Fruit fly (Drosophila melanogaster) whole organism, wandering third instar larva: ENCODE results near the gene CG7379.
A peak's percentile ranks its signal among the peaks of the same experiment; 100 is the strongest.

Experiments used
- CG32264 ChIP-seq: fragments of 200-800 bp; sonication (Bioruptor generic); optimal IDR thresholded peaks from 2 replicates; lab custom pipeline; 2016; ENCODE audit warnings: missing biosample characterization, missing genetic modification characterization
- CG9705 ChIP-seq: fragments of 200-800 bp; sonication (Bioruptor generic); optimal IDR thresholded peaks from 2 replicates; lab custom pipeline; 2018; ENCODE audit warnings: missing biosample characterization, mild to moderate bottlenecking, missing genetic modification characterization
- Dfd ChIP-seq: fragments of >200 bp; optimal IDR thresholded peaks from 2 replicates; lab custom pipeline; 2017; ENCODE audit warnings: missing biosample characterization, missing genetic modification characterization
- Dif ChIP-seq: fragments of 200-275, 200-300 bp; sonication (Bioruptor generic); optimal IDR thresholded peaks from 2 replicates; lab custom pipeline; 2018; ENCODE audit warnings: missing biosample characterization, missing genetic modification characterization; ENCODE audit not compliant: partially characterized antibody
- GATAd ChIP-seq: sonication (Bioruptor generic); optimal IDR thresholded peaks from 2 replicates; lab custom pipeline; 2016; ENCODE audit warnings: missing biosample characterization, missing genetic modification characterization
- HLH106 ChIP-seq: fragments of 200-800 bp; optimal IDR thresholded peaks from 3 replicates; lab custom pipeline; 2019; ENCODE audit warnings: missing biosample characterization, mild to moderate bottlenecking, missing genetic modification characterization, moderate library complexity
- Hnf4 ChIP-seq: fragments of 200-800 bp; sonication (Bioruptor generic); optimal IDR thresholded peaks from 2 replicates; lab custom pipeline; 2016; ENCODE audit warnings: missing biosample characterization, mild to moderate bottlenecking, missing genetic modification characterization
- Hr78 ChIP-seq: fragments of >200 bp; optimal IDR thresholded peaks from 2 replicates; lab custom pipeline; 2017; ENCODE audit warnings: missing biosample characterization, missing genetic modification characterization
- Hr83 ChIP-seq: fragments of 200-300 bp; sonication (Bioruptor generic); optimal IDR thresholded peaks from 2 replicates; lab custom pipeline; 2016; ENCODE audit warnings: missing biosample characterization, mild to moderate bottlenecking, missing genetic modification characterization, moderate library complexity; ENCODE audit not compliant: poor library complexity, severe bottlenecking
- Jra ChIP-seq: sonication (Bioruptor generic); optimal IDR thresholded peaks from 2 replicates; lab custom pipeline; 2016; ENCODE audit warnings: missing biosample characterization, missing genetic modification characterization
- OdsH ChIP-seq: fragments of 200-800 bp; sonication (Bioruptor generic); optimal IDR thresholded peaks from 2 replicates; lab custom pipeline; 2016; ENCODE audit warnings: missing biosample characterization, mild to moderate bottlenecking, missing genetic modification characterization
- Rel ChIP-seq, 2 experiments: fragments of 200-800 bp; sonication (Bioruptor generic) in 1 of 2; optimal IDR thresholded peaks; 2 replicates in 1 of 2; 3 replicates in 1 of 2; lab custom pipeline; 2016 to 2019; ENCODE audit warnings: mild to moderate bottlenecking in 2 of 2, missing biosample characterization in 2 of 2, missing genetic modification characterization in 2 of 2, moderate library complexity in 1 of 2
- Sp1 ChIP-seq: fragments of 200-800 bp; sonication (Bioruptor generic); optimal IDR thresholded peaks from 3 replicates; lab custom pipeline; 2019; ENCODE audit warnings: missing biosample characterization, mild to moderate bottlenecking, missing genetic modification characterization, moderate library complexity
- Vsx2 ChIP-seq: fragments of 200-300, 225-300 bp; sonication (Bioruptor generic); optimal IDR thresholded peaks from 2 replicates; lab custom pipeline; 2018; ENCODE audit warnings: missing biosample characterization, missing genetic modification characterization; ENCODE audit not compliant: partially characterized antibody
- br ChIP-seq: fragments of 200-800 bp; sonication (Bioruptor generic); optimal IDR thresholded peaks from 2 replicates; lab custom pipeline; 2016; ENCODE audit warnings: missing biosample characterization, missing genetic modification characterization
- brk ChIP-seq: fragments of 200-800 bp; sonication (Bioruptor generic); optimal IDR thresholded peaks from 2 replicates; lab custom pipeline; 2016; ENCODE audit warnings: missing biosample characterization, mild to moderate bottlenecking, missing genetic modification characterization
- dl ChIP-seq, 2 experiments: fragments of 175-275, 200-275 bp in 1 of 2; fragments of 200-275 bp in 1 of 2; sonication (Bioruptor generic); optimal IDR thresholded peaks; lab custom pipeline; 2018; ENCODE audit warnings: mild to moderate bottlenecking in 2 of 2, missing biosample characterization in 2 of 2, missing genetic modification characterization in 2 of 2, moderate library complexity in 2 of 2; ENCODE audit not compliant: partially characterized antibody in 2 of 2, insufficient read depth in 1 of 2
- dmrt93B ChIP-seq: fragments of 200-800 bp; sonication (Bioruptor generic); optimal IDR thresholded peaks from 2 replicates; lab custom pipeline; 2018; ENCODE audit warnings: missing biosample characterization, mild to moderate bottlenecking, missing genetic modification characterization
- dsf ChIP-seq: sonication (Bioruptor generic); optimal IDR thresholded peaks from 2 replicates; lab custom pipeline; 2016; ENCODE audit warnings: missing biosample characterization, missing genetic modification characterization, borderline replicate concordance
- ey ChIP-seq: fragments of 200-800 bp; sonication (Bioruptor generic); optimal IDR thresholded peaks from 2 replicates; lab custom pipeline; 2016; ENCODE audit warnings: missing biosample characterization, missing genetic modification characterization
- foxo ChIP-seq, 2 experiments: fragments of 200-800 bp; sonication (Bioruptor generic); optimal IDR thresholded peaks; 2 replicates in 1 of 2; 3 replicates in 1 of 2; lab custom pipeline; 2016 to 2017; ENCODE audit warnings: missing biosample characterization in 2 of 2, missing genetic modification characterization in 2 of 2
- fru ChIP-seq: fragments of 200-800 bp; sonication (Bioruptor generic); optimal IDR thresholded peaks from 3 replicates; lab custom pipeline; 2016; ENCODE audit warnings: missing biosample characterization, mild to moderate bottlenecking, missing genetic modification characterization
- h ChIP-seq: fragments of 200-800 bp; sonication (Bioruptor generic); optimal IDR thresholded peaks from 3 replicates; lab custom pipeline; 2016; ENCODE audit warnings: missing biosample characterization, mild to moderate bottlenecking, missing genetic modification characterization
- lola ChIP-seq: fragments of >200 bp; optimal IDR thresholded peaks from 2 replicates; lab custom pipeline; 2017; ENCODE audit warnings: missing biosample characterization, missing genetic modification characterization
- pan ChIP-seq: fragments of >200 bp; optimal IDR thresholded peaks from 2 replicates; lab custom pipeline; 2017
- psq ChIP-seq: fragments of 200-800 bp; sonication (Bioruptor generic); optimal IDR thresholded peaks from 3 replicates; lab custom pipeline; 2017; ENCODE audit warnings: missing biosample characterization, mild to moderate bottlenecking, missing genetic modification characterization, moderate library complexity
- rgr ChIP-seq: fragments of 200-800 bp; sonication (Bioruptor generic); optimal IDR thresholded peaks from 3 replicates; lab custom pipeline; 2016; ENCODE audit warnings: missing biosample characterization, mild to moderate bottlenecking, missing genetic modification characterization
- sage ChIP-seq: fragments of 200-800 bp; sonication (Bioruptor generic); optimal IDR thresholded peaks from 2 replicates; lab custom pipeline; 2016; ENCODE audit warnings: missing biosample characterization, mild to moderate bottlenecking, missing genetic modification characterization
- sv ChIP-seq: fragments of 200-800 bp; sonication (Bioruptor generic); optimal IDR thresholded peaks from 3 replicates; lab custom pipeline; 2016; ENCODE audit warnings: missing biosample characterization, missing genetic modification characterization
- tai ChIP-seq: sonication (Bioruptor generic); optimal IDR thresholded peaks from 2 replicates; lab custom pipeline; 2016; ENCODE audit warnings: missing biosample characterization, missing genetic modification characterization
- usp ChIP-seq: fragments of >200 bp; optimal IDR thresholded peaks from 2 replicates; lab custom pipeline; 2017; ENCODE audit warnings: missing biosample characterization, missing genetic modification characterization
- woc ChIP-seq: sonication (Bioruptor generic); optimal IDR thresholded peaks from 2 replicates; lab custom pipeline; 2016; ENCODE audit warnings: missing biosample characterization, mild to moderate bottlenecking, missing genetic modification characterization

CG7379 gene

dm6 chr3R:17794335-17795074 lies 3.6 kb downstream of the CG7379 start, which contains the start of gene CG43102:
CG43102 (minus strand) TSS chr3R:17794490.
- TF ChIP-seq CG9705 (GFP tag; lab: Kevin White, UChicago), result peak; percentile 55
- TF ChIP-seq h, result peak; percentile 59
- peak; percentile 34 for TF ChIP-seq ey (GFP tag; lab: Kevin White, UChicago)
- TF ChIP-seq lola, result no peak
- peak; percentile 61 for TF ChIP-seq Dif
- TF ChIP-seq Dfd (GFP tag; lab: Kevin White, UChicago), result no peak
- TF ChIP-seq Hnf4 (GFP tag; lab: Kevin White, UChicago), result peak; percentile 17
- TF ChIP-seq psq, result peak; percentile 52
- TF ChIP-seq tai, result no peak
- TF ChIP-seq rgr, result peak; percentile 65
- no peak for TF ChIP-seq Rel (GFP tag; optimal IDR thresholded peaks at IDR 0.05; lab: Kevin White, UChicago)
- peak; percentile 65 for TF ChIP-seq Rel (tag; optimal IDR thresholded peaks at IDR 0.05; lab: Kevin White, UChicago)
- TF ChIP-seq HLH106, result peak; percentile 72
- no peak for TF ChIP-seq brk (GFP tag; lab: Kevin White, UChicago)
- TF ChIP-seq OdsH (GFP tag; lab: Kevin White, UChicago), result no peak
- no peak for TF ChIP-seq dsf
- no peak for TF ChIP-seq Hr78 (GFP tag; lab: Kevin White, UChicago)
- TF ChIP-seq GATAd (GFP tag; lab: Kevin White, UChicago), result no peak
- peak in 1 of 2 experiments; percentile 76 for TF ChIP-seq foxo (GFP tag; optimal IDR thresholded peaks at IDR 0.05; lab: Kevin White, UChicago)
- peak; percentile 75 for TF ChIP-seq Hr83 (GFP tag; lab: Kevin White, UChicago)
- no peak for TF ChIP-seq Jra
- peak; percentile 32 for TF ChIP-seq woc (GFP tag; lab: Kevin White, UChicago)
- peak; percentile 16 for TF ChIP-seq dmrt93B
- TF ChIP-seq usp (GFP tag; lab: Kevin White, UChicago), result no peak
- peak; percentile 1 for TF ChIP-seq sv (GFP tag; lab: Kevin White, UChicago)
- TF ChIP-seq Vsx2 (GFP tag; lab: Kevin White, UChicago), result no peak
- no peak for TF ChIP-seq CG32264 (GFP tag; lab: Kevin White, UChicago)
- peak; percentile 34 for TF ChIP-seq fru (GFP tag; lab: Kevin White, UChicago)
- peak; percentile 44 for TF ChIP-seq br (GFP tag; lab: Kevin White, UChicago)
- TF ChIP-seq sage, result peak; percentile 42
- TF ChIP-seq Sp1 (GFP tag; lab: Kevin White, UChicago), result peak; percentile 70

dm6 chr3R:17793287-17793686 lies 4.8 kb downstream of the CG7379 start:
- no peak for TF ChIP-seq GATAd (GFP tag; lab: Kevin White, UChicago)
- no peak for TF ChIP-seq dsf
- no peak for TF ChIP-seq Jra
- TF ChIP-seq dl (GFP tag; optimal IDR thresholded peaks at IDR 0.05; lab: Kevin White, UChicago; ENCODE audit: insufficient read depth in 1 of 2, partially characterized antibody in 2 of 2), result no peak
- no peak for TF ChIP-seq sage
- no peak for TF ChIP-seq tai
- TF ChIP-seq fru (GFP tag; lab: Kevin White, UChicago), result no peak
- no peak for TF ChIP-seq Sp1 (GFP tag; lab: Kevin White, UChicago)
- no peak for TF ChIP-seq pan (lab: Kevin White, UChicago)
- TF ChIP-seq Dfd (GFP tag; lab: Kevin White, UChicago), result no peak

- TF ChIP-seq woc (GFP tag; lab: Kevin White, UChicago) (no peak), dl (GFP tag; optimal IDR thresholded peaks at IDR 0.05; lab: Kevin White, UChicago; ENCODE audit: insufficient read depth in 1 of 2, partially characterized antibody in 2 of 2) (no peak)
Measured at dm6 chr3R:17789937-17790336, 8.2 kb downstream of the CG7379 start.

dm6 chr3R:17787780-17788179 lies 10.3 kb downstream of the CG7379 start:
- no peak for TF ChIP-seq sage
- no peak for TF ChIP-seq Dfd (GFP tag; lab: Kevin White, UChicago)
- TF ChIP-seq Hnf4 (GFP tag; lab: Kevin White, UChicago), result no peak
- TF ChIP-seq ey (GFP tag; lab: Kevin White, UChicago), result no peak
- TF ChIP-seq Rel (GFP tag; optimal IDR thresholded peaks at IDR 0.05; lab: Kevin White, UChicago), result no peak
- TF ChIP-seq Rel (tag; optimal IDR thresholded peaks at IDR 0.05; lab: Kevin White, UChicago), result no peak
- TF ChIP-seq sv (GFP tag; lab: Kevin White, UChicago), result no peak
- no peak for TF ChIP-seq dmrt93B
- no peak for TF ChIP-seq HLH106
- no peak for TF ChIP-seq Hr78 (GFP tag; lab: Kevin White, UChicago)
- TF ChIP-seq woc (GFP tag; lab: Kevin White, UChicago), result no peak
- TF ChIP-seq lola, result no peak
- no peak for TF ChIP-seq fru (GFP tag; lab: Kevin White, UChicago)
- no peak for TF ChIP-seq CG32264 (GFP tag; lab: Kevin White, UChicago)
- TF ChIP-seq dl (GFP tag; optimal IDR thresholded peaks at IDR 0.05; lab: Kevin White, UChicago; ENCODE audit: insufficient read depth in 1 of 2, partially characterized antibody in 2 of 2), result no peak
- no peak for TF ChIP-seq psq
